Fruit fly (Drosophila melanogaster): ENCODE results near the gene CG32017.

The CG32017 gene

dm6 chr4:1196653-1197161 is 34.7 kb upstream of the CG32017 start, which contains the start of gene PIP4K (continued):
- TF ChIP-seq CG2875 (GFP tag; optimal IDR thresholded peaks at IDR 0.05) (no peak), ssp (GFP tag; IDR thresholded peaks at IDR 0.05) (peak; percentile 97), ATbp (GFP tag; optimal IDR thresholded peaks at IDR 0.05) (no peak), CG14710 (tag; optimal IDR thresholded peaks at IDR 0.05) (no peak), HmgD (GFP tag; optimal IDR thresholded peaks at IDR 0.05) (no peak), CG34376 (GFP tag; optimal IDR thresholded peaks at IDR 0.05) (no peak), run (tag; optimal IDR thresholded peaks at IDR 0.05) (no peak), Awh (GFP tag; IDR thresholded peaks at IDR 0.05) (no peak), nerfin-2 (GFP tag; IDR thresholded peaks at IDR 0.05; ENCODE audit: partially characterized antibody) (no peak), ab (GFP tag; optimal IDR thresholded peaks at IDR 0.05) (no peak), CG17802 (tag; optimal IDR thresholded peaks at IDR 0.05) (peak; percentile 94), CG18262 (tag; optimal IDR thresholded peaks at IDR 0.05) (peak; percentile 9), CG10431 (GFP tag; optimal IDR thresholded peaks at IDR 0.05) (no peak), lab (GFP tag; optimal IDR thresholded peaks at IDR 0.05) (no peak), gsb (GFP tag; IDR thresholded peaks at IDR 0.05) (no peak), CG9876 (GFP tag; optimal IDR thresholded peaks at IDR 0.05) (no peak), tio (GFP tag; optimal IDR thresholded peaks at IDR 0.05) (no peak)

- TF ChIP-seq CG8478 (optimal IDR thresholded peaks at IDR 0.05) (no peak), Pdp1 (GFP tag; optimal IDR thresholded peaks at IDR 0.05) (peak in 1 of 2 experiments; percentile 84)
Measured at dm6 chr4:1191630-1192029, 29.7 kb upstream of the CG32017 start.

DNA sequence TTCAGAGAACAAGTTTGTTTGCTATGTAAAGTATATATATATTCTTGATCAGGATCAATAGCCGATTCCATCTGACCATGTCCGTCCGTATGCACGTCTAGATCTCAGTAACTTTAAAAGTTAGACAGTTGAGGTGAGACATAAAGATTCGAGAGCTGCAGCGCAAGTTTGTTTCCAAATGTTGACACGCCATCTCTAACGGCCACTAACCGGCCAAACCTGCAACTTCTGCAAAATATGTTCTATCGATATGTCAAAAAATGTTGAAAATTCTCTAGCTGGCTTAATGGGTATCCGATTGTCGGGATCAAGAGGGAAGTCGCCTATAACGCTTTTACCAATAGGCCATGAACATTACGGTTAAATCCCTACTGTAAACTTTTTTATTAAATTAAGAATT is 24.9 kb upstream of the CG32017 start:
- peak; percentile 66 for TF ChIP-seq CG30020 (tag; optimal IDR thresholded peaks at IDR 0.05)
- no peak for TF ChIP-seq CG18011 (GFP tag; optimal IDR thresholded peaks at IDR 0.05)
- peak; percentile 58 for TF ChIP-seq CG17802 (tag; optimal IDR thresholded peaks at IDR 0.05)
- no peak for TF ChIP-seq sim (GFP tag; IDR thresholded peaks at IDR 0.05)
- TF ChIP-seq BEAF-32 (GFP tag; optimal IDR thresholded peaks at IDR 0.05): peak; percentile 14
- TF ChIP-seq Nf-YA (GFP tag; IDR thresholded peaks at IDR 0.05): no peak
- TF ChIP-seq CG1024 (GFP tag; IDR thresholded peaks at IDR 0.05): 0 out of 2 replicates have a peak, but pooled peaks have one; percentile 35
- TF ChIP-seq CG1603 (tag; optimal IDR thresholded peaks at IDR 0.05): peak; percentile 47
- TF ChIP-seq CG1233 (GFP tag; optimal IDR thresholded peaks at IDR 0.05): no peak
- TF ChIP-seq Sry-δ (GFP tag; optimal IDR thresholded peaks at IDR 0.05): peak; percentile 14
- no peak for TF ChIP-seq croc (GFP tag; conservative IDR thresholded peaks at IDR 0.05)
- TF ChIP-seq pan (optimal IDR thresholded peaks at IDR 0.05): no peak
- no peak for TF ChIP-seq pan (GFP tag; optimal IDR thresholded peaks at IDR 0.05 in 1 of 2, IDR thresholded peaks at IDR 0.05 in 1 of 2)
- TF ChIP-seq aop (GFP tag; IDR thresholded peaks at IDR 0.05): no peak
- no peak for TF ChIP-seq fru (optimal IDR thresholded peaks at IDR 0.05)
- TF ChIP-seq CG6654 (GFP tag; optimal IDR thresholded peaks at IDR 0.05): no peak

dm6 chr4:1185468-1185867 is 23.5 kb upstream of the CG32017 start, which contains the start of gene CG33521:
Gene CG33521, plus strand, starts transcription at chr4:1185768.
- TF ChIP-seq gro (GFP tag; optimal IDR thresholded peaks at IDR 0.05): no peak
- 0 out of 2 replicates have a peak, but pooled peaks have one; percentile 13 for TF ChIP-seq Xrp1 (GFP tag; IDR thresholded peaks at IDR 0.05)
